Worm (Caenorhabditis elegans) whole organism, midembryonic: ENCODE data around the gene idpp-7.
A peak's percentile ranks its signal among the peaks of the same experiment; 100 is the strongest.

Experiments used
- T22C8.4 ChIP-seq: fragments of 200-800 bp; sonication (Bioruptor generic); IDR thresholded peaks from 2 replicates; pipeline ENCODE4 v1.3.6; 2022; ENCODE audit warnings: missing genetic modification characterization, missing compliant biosample characterization
- cog-1 ChIP-seq: sonication (generic microtip); optimal IDR thresholded peaks from 2 replicates; lab custom pipeline; 2016; ENCODE audit warnings: missing genetic modification characterization, missing compliant biosample characterization
- flt-1 ChIP-seq: fragments of 200-800 bp; sonication (Bioruptor generic); IDR thresholded peaks from 2 replicates; pipeline ENCODE4 v1.3.6; 2022; ENCODE audit warnings: missing genetic modification characterization, missing compliant biosample characterization
- klf-2 ChIP-seq: fragments of 200-800 bp; sonication (Bioruptor generic); conservative IDR thresholded peaks from 2 replicates; pipeline ENCODE4 v1.3.6; 2022; ENCODE audit warnings: missing genetic modification reagents, missing genetic modification characterization, missing compliant biosample characterization
- med-1 ChIP-seq: sonication (generic microtip); optimal IDR thresholded peaks from 2 replicates; lab custom pipeline; 2017; ENCODE audit warnings: missing genetic modification characterization, mild to moderate bottlenecking, missing compliant biosample characterization, antibody characterized with exemption, missing genetic modification reagents; ENCODE audit not compliant: insufficient read depth
- ref-1 ChIP-seq: fragments of 200-800 bp; sonication (Bioruptor generic); conservative IDR thresholded peaks from 2 replicates; pipeline ENCODE4 v1.3.6; 2022; ENCODE audit warnings: missing genetic modification reagents, missing genetic modification characterization, missing compliant biosample characterization
- tab-1 ChIP-seq: fragments of 200-800 bp; sonication (Bioruptor generic); IDR thresholded peaks from 2 replicates; pipeline ENCODE4 v1.3.6; 2022; ENCODE audit warnings: missing genetic modification characterization, missing compliant biosample characterization
- ztf-23 ChIP-seq: fragments of 200-800 bp; sonication (Bioruptor generic); IDR thresholded peaks from 2 replicates; pipeline ENCODE4 v1.3.6; 2022; ENCODE audit warnings: missing genetic modification reagents, missing genetic modification characterization, missing compliant biosample characterization
- ztf-29 ChIP-seq: fragments of 200-800 bp; sonication (Bioruptor generic); IDR thresholded peaks from 2 replicates; pipeline ENCODE4 v1.3.6; 2022; ENCODE audit warnings: missing genetic modification reagents, missing genetic modification characterization, missing compliant biosample characterization

Gene idpp-7

ce11 chrIV:12700944-12701343 is 18.8 kb upstream of the idpp-7 start:
- TF ChIP-seq ztf-29 (GFP tag; lab: Robert Waterston, UW) (no peak), cog-1 (tag; lab: Kevin White, UChicago) (no peak), klf-2 (GFP tag; lab: Robert Waterston, UW) (no peak), flt-1 (GFP tag; lab: Robert Waterston, UW) (no peak)

- TF ChIP-seq flt-1 (GFP tag; lab: Robert Waterston, UW) (no peak), ref-1 (no peak), cog-1 (tag; lab: Kevin White, UChicago) (no peak), med-1 (GFP tag; lab: Kevin White, UChicago) (no peak), tab-1 (GFP tag; lab: Robert Waterston, UW) (no peak), ztf-29 (GFP tag; lab: Robert Waterston, UW) (no peak), T22C8.4 (GFP tag; lab: Robert Waterston, UW) (no peak), ztf-23 (GFP tag; lab: Robert Waterston, UW) (no peak), klf-2 (GFP tag; lab: Robert Waterston, UW) (no peak)
Measured at ce11 chrIV:12703811-12704210, 16.0 kb upstream of the idpp-7 start, which contains the start of gene C27D8.4. C27D8.4 (plus strand) TSS chrIV:12704111.

ce11 chrIV:12710996-12711395 is 8.8 kb upstream of the idpp-7 start, which contains the start of gene C27D8.2:
C27D8.2 (plus strand) TSS chrIV:12711217.
- TF ChIP-seq T22C8.4 (GFP tag; lab: Robert Waterston, UW) (no peak), klf-2 (GFP tag; lab: Robert Waterston, UW) (no peak), ztf-29 (GFP tag; lab: Robert Waterston, UW) (no peak), ztf-23 (GFP tag; lab: Robert Waterston, UW) (no peak), tab-1 (GFP tag; lab: Robert Waterston, UW) (no peak), med-1 (GFP tag; lab: Kevin White, UChicago) (no peak)

ce11 chrIV:12711644-12712043 is 8.1 kb upstream of the idpp-7 start, which contains the start of gene C27D8.3:
C27D8.3 (minus strand) TSS chrIV:12711744.
- TF ChIP-seq ztf-29 (GFP tag; lab: Robert Waterston, UW) (no peak), med-1 (GFP tag; lab: Kevin White, UChicago) (no peak), tab-1 (GFP tag; lab: Robert Waterston, UW) (no peak), klf-2 (GFP tag; lab: Robert Waterston, UW) (no peak), ztf-23 (GFP tag; lab: Robert Waterston, UW) (no peak), T22C8.4 (GFP tag; lab: Robert Waterston, UW) (no peak), flt-1 (GFP tag; lab: Robert Waterston, UW) (no peak), cog-1 (tag; lab: Kevin White, UChicago) (no peak), ref-1 (no peak)

ce11 chrIV:12715947-12716382 is 3.8 kb upstream of the idpp-7 start:
- TF ChIP-seq ztf-29 (GFP tag; lab: Robert Waterston, UW) (no peak), ref-1 (no peak), med-1 (GFP tag; lab: Kevin White, UChicago) (no peak), cog-1 (tag; lab: Kevin White, UChicago) (no peak), ztf-23 (GFP tag; lab: Robert Waterston, UW) (no peak), tab-1 (GFP tag; lab: Robert Waterston, UW) (no peak), flt-1 (GFP tag; lab: Robert Waterston, UW) (no peak), T22C8.4 (GFP tag; lab: Robert Waterston, UW) (no peak)

ce11 chrIV:12717531-12717930 is 2.2 kb upstream of the idpp-7 start, which contains the start of gene C27D8.1:
C27D8.1 (plus strand) TSS chrIV:12717831.
- TF ChIP-seq ref-1 (no peak), med-1 (GFP tag; lab: Kevin White, UChicago) (no peak), T22C8.4 (GFP tag; lab: Robert Waterston, UW) (no peak), tab-1 (GFP tag; lab: Robert Waterston, UW) (no peak)

- TF ChIP-seq klf-2 (GFP tag; lab: Robert Waterston, UW) (no peak), cog-1 (tag; lab: Kevin White, UChicago) (no peak), flt-1 (GFP tag; lab: Robert Waterston, UW) (no peak), T22C8.4 (GFP tag; lab: Robert Waterston, UW) (no peak), med-1 (GFP tag; lab: Kevin White, UChicago) (no peak), ztf-29 (GFP tag; lab: Robert Waterston, UW) (no peak), ref-1 (no peak), tab-1 (GFP tag; lab: Robert Waterston, UW) (no peak), ztf-23 (GFP tag; lab: Robert Waterston, UW) (no peak)
Measured at ce11 chrIV:12721106-12721505, 1.3 kb downstream of the idpp-7 start, which contains the start of gene T23F6.2. T23F6.2 (plus strand) TSS chrIV:12721356.

- TF ChIP-seq flt-1 (GFP tag; lab: Robert Waterston, UW) (no peak), med-1 (GFP tag; lab: Kevin White, UChicago) (no peak), tab-1 (GFP tag; lab: Robert Waterston, UW) (no peak), ztf-23 (GFP tag; lab: Robert Waterston, UW) (peak; percentile 65; the same call in 1 of the 2 replicates), ref-1 (no peak), cog-1 (tag; lab: Kevin White, UChicago) (peak; percentile 38), klf-2 (GFP tag; lab: Robert Waterston, UW) (0 out of 2 replicates have a peak, but pooled peaks have one; percentile 10)
Measured at ce11 chrIV:12724641-12725040, 4.9 kb downstream of the idpp-7 start, which contains the start of the genes T23F6.3 and rbd-1. T23F6.3 (minus strand) TSS chrIV:12724760. rbd-1 (plus strand) TSS chrIV:12724986.

ce11 chrIV:12725228-12725627 is 5.5 kb downstream of the idpp-7 start:
- no peak for TF ChIP-seq T22C8.4 (GFP tag; lab: Robert Waterston, UW)

- no peak for TF ChIP-seq med-1 (GFP tag; lab: Kevin White, UChicago)
- TF ChIP-seq klf-2 (GFP tag; lab: Robert Waterston, UW) = no peak
- no peak for TF ChIP-seq tab-1 (GFP tag; lab: Robert Waterston, UW)
- no peak for TF ChIP-seq ref-1
- TF ChIP-seq ztf-29 (GFP tag; lab: Robert Waterston, UW) = no peak
- no peak for TF ChIP-seq T22C8.4 (GFP tag; lab: Robert Waterston, UW)
- no peak for TF ChIP-seq cog-1 (tag; lab: Kevin White, UChicago)
- TF ChIP-seq ztf-23 (GFP tag; lab: Robert Waterston, UW) = no peak
- TF ChIP-seq flt-1 (GFP tag; lab: Robert Waterston, UW) = no peak
Measured at ce11 chrIV:12725925-12726324, 6.2 kb downstream of the idpp-7 start.
